Fruit fly (Drosophila melanogaster): ENCODE results near the gene Gdh.

dm6 chr3R:23933684-23934575 is 9.0 kb downstream of the Gdh start, which contains the start of gene CG5854:
- TF ChIP-seq CTCF (optimal IDR thresholded peaks at IDR 0.05) (no peak), CG8478 (optimal IDR thresholded peaks at IDR 0.05) (no peak)

Measured in S2 (cell line).